Fruit fly (Drosophila melanogaster) whole organism, embryonic: ENCODE measurements around the gene hng2.

Experiments
- CG12299 ChIP-seq: fragments of 200-800 bp; sonication (Bioruptor generic); optimal IDR thresholded peaks from 2 replicates; lab custom pipeline; 2018; ENCODE audit warnings: missing biosample characterization, mild to moderate bottlenecking, missing genetic modification characterization
- CG1233 ChIP-seq: fragments of 200-800 bp; sonication (Bioruptor generic); optimal IDR thresholded peaks from 4 replicates; lab custom pipeline; 2018; ENCODE audit warnings: missing biosample characterization, mild to moderate bottlenecking, missing genetic modification characterization
- CG15011 ChIP-seq: fragments of 200-800 bp; sonication (Bioruptor generic); optimal IDR thresholded peaks from 3 replicates; lab custom pipeline; 2018; ENCODE audit warnings: missing biosample characterization, mild to moderate bottlenecking, missing genetic modification characterization
- CG2199 ChIP-seq: fragments of 200-800 bp; sonication (Bioruptor generic); IDR thresholded peaks from 3 replicates; pipeline ENCODE4 v1.3.6; 2022; ENCODE audit warnings: missing biosample characterization, missing genetic modification characterization
- dati ChIP-seq: fragments of 200-800 bp; sonication (Bioruptor generic); IDR thresholded peaks from 2 replicates; pipeline ENCODE4 v1.3.6; 2022; ENCODE audit warnings: missing biosample characterization, missing genetic modification characterization
- insv ChIP-seq, 2 experiments: fragments of 200-800 bp; sonication (Bioruptor generic); optimal IDR thresholded peaks; 3 replicates each; lab custom pipeline; 2016 to 2018; ENCODE audit warnings: missing biosample characterization in 2 of 2, missing genetic modification characterization in 2 of 2
- salm ChIP-seq: fragments of 200-800 bp; sonication (Bioruptor generic); optimal IDR thresholded peaks from 2 replicates; lab custom pipeline; 2018; ENCODE audit warnings: missing biosample characterization, mild to moderate bottlenecking, missing genetic modification characterization
- unc-4 ChIP-seq: fragments of 200-800 bp; sonication (Bioruptor generic); IDR thresholded peaks from 2 replicates; pipeline ENCODE4 v1.3.6; 2022; ENCODE audit warnings: missing biosample characterization, missing genetic modification characterization; ENCODE audit not compliant: partially characterized antibody

DNA sequence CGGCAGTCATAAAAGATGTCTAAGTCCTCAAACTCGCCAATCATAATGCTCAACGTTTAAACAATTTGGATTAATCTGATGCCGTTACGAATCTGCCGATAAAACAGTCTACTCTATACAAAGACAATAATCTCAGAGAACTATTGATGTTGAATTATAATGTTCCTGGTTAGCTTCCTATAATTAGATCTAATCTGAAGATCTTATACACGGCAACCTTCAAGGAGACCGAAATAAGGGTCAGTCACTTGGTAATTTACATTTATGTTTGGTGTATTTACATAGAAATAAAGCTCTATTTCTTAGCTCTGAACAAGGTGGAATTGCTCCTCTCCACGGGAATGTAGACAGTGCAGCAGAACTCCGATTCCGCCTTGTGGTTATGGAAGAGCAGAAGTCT lies 25.4 kb upstream of the hng2 start, which contains the start of gene CG33189:
- no peak for TF ChIP-seq CG2199
- TF ChIP-seq CG15011 (GFP tag; lab: Kevin White, UChicago) = no peak
- no peak for TF ChIP-seq unc-4 (GFP tag; lab: Robert Waterston, UW)
- TF ChIP-seq insv (GFP tag; optimal IDR thresholded peaks at IDR 0.05; lab: Kevin White, UChicago) = no peak
- no peak for TF ChIP-seq CG12299 (tag; lab: Kevin White, UChicago)
- TF ChIP-seq CG1233 (GFP tag; lab: Kevin White, UChicago) = no peak
- no peak for TF ChIP-seq dati (GFP tag; lab: Robert Waterston, UW)
- no peak for TF ChIP-seq salm (tag; lab: Kevin White, UChicago)
